Fruit fly (Drosophila melanogaster): ENCODE data around the gene CrebA.

dm6 chr3L:15566484-15566955 lies 31.3 kb downstream of the CrebA start:
- TF ChIP-seq CG8388 (GFP tag; optimal IDR thresholded peaks at IDR 0.05) = peak; percentile 63
- no peak for TF ChIP-seq Lim3 (GFP tag; IDR thresholded peaks at IDR 0.05)
- TF ChIP-seq yki (optimal IDR thresholded peaks at IDR 0.05) = no peak
- TF ChIP-seq peb (GFP tag; IDR thresholded peaks at IDR 0.05) = no peak; the same call in 1 of the 2 replicates
- TF ChIP-seq ATbp (GFP tag; optimal IDR thresholded peaks at IDR 0.05) = peak; percentile 88
- TF ChIP-seq CG10431 (GFP tag; optimal IDR thresholded peaks at IDR 0.05) = peak; percentile 100
- TF ChIP-seq tgo (GFP tag; IDR thresholded peaks at IDR 0.05) = peak; percentile 30; the same call in 1 of the 3 replicates
- no peak for TF ChIP-seq fd102C (GFP tag; optimal IDR thresholded peaks at IDR 0.05)
- peak; percentile 59; the same call in 1 of the 3 replicates for TF ChIP-seq CG34422 (GFP tag; IDR thresholded peaks at IDR 0.05)
- no peak for TF ChIP-seq tio (GFP tag; optimal IDR thresholded peaks at IDR 0.05)
- peak; percentile 44; the same call in 1 of the 2 replicates for TF ChIP-seq CG6689 (GFP tag; IDR thresholded peaks at IDR 0.05)

Measured in whole organism, embryonic.